Fruit fly (Drosophila melanogaster): ENCODE data around the gene CG7600.

Gene CG7600

DNA sequence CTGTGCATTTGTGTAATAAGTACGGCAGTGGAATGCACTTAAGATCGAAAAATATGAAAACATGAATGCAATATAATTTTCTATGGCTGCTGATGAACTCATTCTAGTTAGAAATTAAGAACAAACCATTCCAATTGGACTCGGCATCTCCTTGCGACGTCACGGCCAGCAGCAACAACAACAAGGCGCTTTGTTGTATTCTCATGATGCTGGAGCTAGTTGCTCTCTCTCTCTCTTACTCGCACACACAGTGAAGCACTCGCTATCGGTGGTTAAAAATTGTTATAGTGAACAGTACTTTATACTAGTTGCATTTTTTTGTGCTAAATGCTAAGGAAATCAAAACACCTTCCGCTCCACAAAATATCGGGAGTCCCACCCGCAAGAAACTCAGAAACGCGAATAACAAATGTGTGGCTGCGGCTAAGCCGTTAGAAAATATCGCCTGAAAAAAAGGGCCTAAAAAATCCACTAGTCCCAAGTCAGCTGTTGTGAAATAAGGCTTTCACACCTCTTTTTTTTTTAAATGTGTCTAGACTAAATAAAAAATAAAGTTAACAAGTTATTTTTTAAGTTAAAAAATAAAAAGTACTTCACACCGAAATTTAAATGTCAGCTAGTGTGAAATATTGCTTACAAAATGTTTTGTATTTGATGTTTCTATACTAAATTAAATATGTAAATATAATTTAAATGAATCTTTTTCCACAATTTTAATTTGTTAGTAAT lies 4.8 kb upstream of the CG7600 start, which contains the start of gene Plod (continued):
- peak; percentile 38 for TF ChIP-seq grau (tag; optimal IDR thresholded peaks at IDR 0.05)
- TF ChIP-seq Dip3 (GFP tag; optimal IDR thresholded peaks at IDR 0.05), result no peak
- no peak for TF ChIP-seq en (GFP tag; optimal IDR thresholded peaks at IDR 0.05)
- peak; percentile 63 for TF ChIP-seq CG14710 (tag; optimal IDR thresholded peaks at IDR 0.05)
- TF ChIP-seq bbx (GFP tag; IDR thresholded peaks at IDR 0.05; ENCODE audit: partially characterized antibody), result peak; percentile 65; the same call in 1 of the 2 replicates
- no peak for TF ChIP-seq yki (optimal IDR thresholded peaks at IDR 0.05)
- no peak for TF ChIP-seq sisA (GFP tag; IDR thresholded peaks at IDR 0.05)
- TF ChIP-seq lmd (GFP tag; IDR thresholded peaks at IDR 0.05), result no peak; the same call in 1 of the 2 replicates
- TF ChIP-seq CG30403 (GFP tag; optimal IDR thresholded peaks at IDR 0.05), result peak; percentile 45
- no peak for TF ChIP-seq CG8359 (GFP tag; optimal IDR thresholded peaks at IDR 0.05; ENCODE audit: borderline replicate concordance)
- no peak for TF ChIP-seq CG10274 (GFP tag; optimal IDR thresholded peaks at IDR 0.05)
- peak; percentile 18 for TF ChIP-seq fd3F (GFP tag; optimal IDR thresholded peaks at IDR 0.05)
- peak; percentile 79; the same call in 2 of the 3 replicates for TF ChIP-seq CG34422 (GFP tag; IDR thresholded peaks at IDR 0.05)
- TF ChIP-seq CG10209 (GFP tag; optimal IDR thresholded peaks at IDR 0.05), result peak; percentile 21
- TF ChIP-seq gfzf (GFP tag; optimal IDR thresholded peaks at IDR 0.05), result peak; percentile 93
- peak; percentile 73; the same call in 2 of the 4 replicates for TF ChIP-seq chinmo (GFP tag; IDR thresholded peaks at IDR 0.05; ENCODE audit: partially characterized antibody)
- TF ChIP-seq CG10147 (GFP tag; optimal IDR thresholded peaks at IDR 0.05), result no peak
- TF ChIP-seq CG32767 (GFP tag; IDR thresholded peaks at IDR 0.05), result 0 out of 2 replicates have a peak, but pooled peaks have one; percentile 25
- no peak for TF ChIP-seq CG5245 (GFP tag; optimal IDR thresholded peaks at IDR 0.05)
- peak; percentile 73 for TF ChIP-seq stwl (tag; optimal IDR thresholded peaks at IDR 0.05)
- peak; percentile 19 for TF ChIP-seq Six4 (GFP tag; optimal IDR thresholded peaks at IDR 0.05)
- no peak for TF ChIP-seq seq (GFP tag; IDR thresholded peaks at IDR 0.05)
- peak; percentile 59 for TF ChIP-seq CG17328 (GFP tag; IDR thresholded peaks at IDR 0.05)
- peak; percentile 31 for TF ChIP-seq NC2β (GFP tag; optimal IDR thresholded peaks at IDR 0.05)
- peak; percentile 82 for TF ChIP-seq Lhr (GFP tag; optimal IDR thresholded peaks at IDR 0.05)
- TF ChIP-seq CG9727 (GFP tag; optimal IDR thresholded peaks at IDR 0.05), result peak; percentile 52
- no peak for TF ChIP-seq esg (GFP tag; conservative IDR thresholded peaks at IDR 0.05)
- TF ChIP-seq CG13287 (GFP tag; IDR thresholded peaks at IDR 0.05; ENCODE audit: partially characterized antibody), result no peak; the same call in none of the 2 replicates
- no peak for TF ChIP-seq CG15073 (GFP tag; optimal IDR thresholded peaks at IDR 0.05)
- TF ChIP-seq CG6854 (GFP tag; optimal IDR thresholded peaks at IDR 0.05), result no peak
- TF ChIP-seq slou (GFP tag; optimal IDR thresholded peaks at IDR 0.05), result no peak
- TF ChIP-seq fd102C (GFP tag; optimal IDR thresholded peaks at IDR 0.05), result no peak
- no peak for TF ChIP-seq Max (GFP tag; optimal IDR thresholded peaks at IDR 0.05)
- TF ChIP-seq trem (tag; optimal IDR thresholded peaks at IDR 0.05), result peak; percentile 29
- no peak for TF ChIP-seq CG8478 (optimal IDR thresholded peaks at IDR 0.05)
- peak; percentile 99 for TF ChIP-seq CG4360 (GFP tag; IDR thresholded peaks at IDR 0.05)
- TF ChIP-seq jigr1 (GFP tag; IDR thresholded peaks at IDR 0.05), result no peak; the same call in 2 of the 3 replicates
- TF ChIP-seq Sox102F (GFP tag; optimal IDR thresholded peaks at IDR 0.05), result peak; percentile 51
- no peak for TF ChIP-seq CG12744 (GFP tag; optimal IDR thresholded peaks at IDR 0.05)
- TF ChIP-seq Mrtf (GFP tag; IDR thresholded peaks at IDR 0.05), result peak; percentile 40; the same call in 1 of the 3 replicates
- TF ChIP-seq zfh1 (GFP tag; IDR thresholded peaks at IDR 0.05), result peak; percentile 44; the same call in 1 of the 3 replicates
- peak; percentile 28 for TF ChIP-seq CrebB (tag; optimal IDR thresholded peaks at IDR 0.05)
- no peak for TF ChIP-seq CG13775 (GFP tag; optimal IDR thresholded peaks at IDR 0.05)
- no peak; the same call in 2 of the 3 replicates for TF ChIP-seq CG14860 (GFP tag; IDR thresholded peaks at IDR 0.05; ENCODE audit: partially characterized antibody)
- no peak for TF ChIP-seq Gug (GFP tag; IDR thresholded peaks at IDR 0.05)
- TF ChIP-seq nerfin-1 (tag; optimal IDR thresholded peaks at IDR 0.05), result peak; percentile 22
- 0 out of 2 replicates have a peak, but pooled peaks have one; percentile 16 for TF ChIP-seq CG31224 (GFP tag; IDR thresholded peaks at IDR 0.05)
- peak; percentile 17 for TF ChIP-seq fd96Cb (tag; optimal IDR thresholded peaks at IDR 0.05)
- TF ChIP-seq Elba2 (GFP tag; optimal IDR thresholded peaks at IDR 0.05), result no peak
